Fruit fly (Drosophila melanogaster) whole organism, embryonic: ENCODE measurements around the gene CG8420.

Experiments used
- Antp ChIP-seq: fragments of 200-800 bp; sonication (Bioruptor generic); optimal IDR thresholded peaks from 3 replicates; lab custom pipeline; 2016; ENCODE audit warnings: missing biosample characterization, missing genetic modification characterization
- CG10366 ChIP-seq: fragments of 200-800 bp; sonication (Bioruptor generic); IDR thresholded peaks from 2 replicates; pipeline ENCODE4 v1.3.6; 2022; ENCODE audit warnings: missing biosample characterization, missing genetic modification characterization
- CG11456 ChIP-seq: fragments of 200-800 bp; sonication (Bioruptor generic); IDR thresholded peaks from 3 replicates; pipeline ENCODE4 v1.3.6; 2022; ENCODE audit warnings: missing biosample characterization, missing genetic modification characterization
- CG11504 ChIP-seq: fragments of 200-800 bp; sonication (Bioruptor generic); optimal IDR thresholded peaks from 3 replicates; lab custom pipeline; 2019; ENCODE audit warnings: missing biosample characterization, mild to moderate bottlenecking, missing genetic modification characterization, moderate library complexity
- CG12391 ChIP-seq: fragments of 200-800 bp; sonication (Bioruptor generic); optimal IDR thresholded peaks from 3 replicates; lab custom pipeline; 2018; ENCODE audit warnings: missing biosample characterization, mild to moderate bottlenecking, missing genetic modification characterization, moderate library complexity
- CG14050 ChIP-seq: fragments of 200-800 bp; sonication (Bioruptor generic); IDR thresholded peaks from 3 replicates; pipeline ENCODE4 v1.3.6; 2022; ENCODE audit warnings: missing biosample characterization, missing genetic modification characterization
- CG14710 ChIP-seq: fragments of 200-800 bp; sonication (Bioruptor generic); optimal IDR thresholded peaks from 3 replicates; lab custom pipeline; 2019; ENCODE audit warnings: missing biosample characterization, mild to moderate bottlenecking, missing genetic modification characterization, moderate library complexity
- CG16813 ChIP-seq: fragments of 200-800 bp; sonication (Bioruptor generic); IDR thresholded peaks from 3 replicates; pipeline ENCODE4 v1.3.6; 2022; ENCODE audit warnings: missing biosample characterization, missing genetic modification characterization; ENCODE audit not compliant: partially characterized antibody
- CG17612 ChIP-seq: fragments of 200-800 bp; sonication (Bioruptor generic); IDR thresholded peaks from 2 replicates; pipeline ENCODE4 v1.3.6; 2022; ENCODE audit warnings: missing biosample characterization, missing genetic modification characterization
- CG17829 ChIP-seq: fragments of 200-800 bp; optimal IDR thresholded peaks from 2 replicates; lab custom pipeline; 2019; ENCODE audit warnings: missing biosample characterization, mild to moderate bottlenecking, missing genetic modification characterization, moderate library complexity
- CG18619 ChIP-seq: fragments of 200-800 bp; sonication (Bioruptor generic); optimal IDR thresholded peaks from 3 replicates; lab custom pipeline; 2017; ENCODE audit warnings: missing biosample characterization, mild to moderate bottlenecking, missing genetic modification characterization
- CG31224 ChIP-seq: fragments of 200-800 bp; sonication (Bioruptor generic); IDR thresholded peaks from 2 replicates; pipeline ENCODE4 v1.3.6; 2022; ENCODE audit warnings: missing biosample characterization, missing genetic modification characterization
- CG32532 ChIP-seq: fragments of 200-800 bp; sonication (Bioruptor generic); IDR thresholded peaks from 2 replicates; pipeline ENCODE4 v1.3.6; 2022; ENCODE audit warnings: missing biosample characterization, missing genetic modification characterization
- CG33213 ChIP-seq: fragments of 200-800 bp; sonication (Bioruptor generic); optimal IDR thresholded peaks from 3 replicates; lab custom pipeline; 2016; ENCODE audit warnings: missing biosample characterization, missing genetic modification characterization
- CG4360 ChIP-seq: fragments of 200-800 bp; sonication (Bioruptor generic); IDR thresholded peaks from 2 replicates; pipeline ENCODE4 v1.3.6; 2022; ENCODE audit warnings: missing biosample characterization, missing genetic modification characterization
- CG4404 ChIP-seq: fragments of 200-800 bp; sonication (Bioruptor generic); IDR thresholded peaks from 2 replicates; pipeline ENCODE4 v1.3.6; 2022; ENCODE audit warnings: missing biosample characterization, missing genetic modification characterization
- CG6654 ChIP-seq: fragments of 200-800 bp; sonication (Bioruptor generic); optimal IDR thresholded peaks from 2 replicates; lab custom pipeline; 2017; ENCODE audit warnings: missing biosample characterization, mild to moderate bottlenecking, missing genetic modification characterization
- CG6791 ChIP-seq: fragments of 200-800 bp; sonication (Bioruptor generic); IDR thresholded peaks from 3 replicates; pipeline ENCODE4 v1.3.6; 2022; ENCODE audit warnings: missing biosample characterization, missing genetic modification characterization; ENCODE audit not compliant: partially characterized antibody
- CG7839 ChIP-seq: fragments of 200-800 bp; sonication (Bioruptor generic); optimal IDR thresholded peaks from 3 replicates; lab custom pipeline; 2018; ENCODE audit warnings: missing biosample characterization, mild to moderate bottlenecking, missing genetic modification characterization, moderate library complexity
- CG7963 ChIP-seq: fragments of 200-800 bp; sonication (Bioruptor generic); IDR thresholded peaks from 3 replicates; pipeline ENCODE4 v1.3.6; 2022; ENCODE audit warnings: missing biosample characterization, missing genetic modification characterization; ENCODE audit not compliant: partially characterized antibody
- CG8478 ChIP-seq: fragments of >200 bp; optimal IDR thresholded peaks from 2 replicates; lab custom pipeline; 2018
- CG9437 ChIP-seq: fragments of 200-800 bp; sonication (Bioruptor generic); optimal IDR thresholded peaks from 2 replicates; lab custom pipeline; 2018; ENCODE audit warnings: missing biosample characterization, mild to moderate bottlenecking, missing genetic modification characterization
- CG9797 ChIP-seq: fragments of 200-800 bp; sonication (Bioruptor generic); optimal IDR thresholded peaks from 3 replicates; lab custom pipeline; 2018; ENCODE audit warnings: missing biosample characterization, mild to moderate bottlenecking, missing genetic modification characterization
- D19A ChIP-seq: fragments of 200-800 bp; optimal IDR thresholded peaks from 3 replicates; lab custom pipeline; 2019; ENCODE audit warnings: missing biosample characterization, mild to moderate bottlenecking, missing genetic modification characterization, moderate library complexity
- Dfd ChIP-seq, 2 experiments: fragments of >200 bp; optimal IDR thresholded peaks; 2 replicates each; lab custom pipeline; 2017; ENCODE audit warnings: missing biosample characterization in 2 of 2, missing genetic modification characterization in 2 of 2
- Dll ChIP-seq: fragments of 200-800 bp; sonication (Bioruptor generic); IDR thresholded peaks from 4 replicates; pipeline ENCODE4 v1.3.6; 2022; ENCODE audit warnings: missing biosample characterization, missing genetic modification characterization; ENCODE audit not compliant: partially characterized antibody
- Eip74EF ChIP-seq, 2 experiments: fragments of 200-800 bp in 1 of 2; fragments of >200 bp in 1 of 2; sonication (Bioruptor generic) in 1 of 2; optimal IDR thresholded peaks; 2 replicates each; lab custom pipeline; 2017 to 2019; ENCODE audit warnings: missing biosample characterization in 2 of 2, missing genetic modification characterization in 2 of 2, mild to moderate bottlenecking in 1 of 2, moderate library complexity in 1 of 2
- Elba2 ChIP-seq: fragments of 200-800 bp; sonication (Bioruptor generic); optimal IDR thresholded peaks from 3 replicates; lab custom pipeline; 2016; ENCODE audit warnings: missing biosample characterization, missing genetic modification characterization
- Hand ChIP-seq: fragments of 200-800 bp; sonication (Bioruptor generic); optimal IDR thresholded peaks from 2 replicates; lab custom pipeline; 2017; ENCODE audit warnings: mild to moderate bottlenecking, missing biosample characterization, missing genetic modification reagents, missing genetic modification characterization
- Med ChIP-seq: fragments of 200-800 bp; sonication (Bioruptor generic); peaks from one replicate; lab custom pipeline; 2016; ENCODE audit warnings: missing biosample characterization, missing genetic modification characterization, mild to moderate bottlenecking, inconsistent platforms, moderate library complexity
- Oli ChIP-seq: fragments of 200-800 bp; sonication (Bioruptor generic); optimal IDR thresholded peaks from 2 replicates; lab custom pipeline; 2018; ENCODE audit warnings: missing biosample characterization, mild to moderate bottlenecking, missing genetic modification characterization, moderate library complexity
- Usf ChIP-seq: fragments of 200-800 bp; sonication (Bioruptor generic); optimal IDR thresholded peaks from 2 replicates; lab custom pipeline; 2017; ENCODE audit warnings: missing genotype, missing biosample characterization, missing genetic modification characterization
- aop ChIP-seq: fragments of 200-800 bp; sonication (Bioruptor generic); IDR thresholded peaks from 2 replicates; pipeline ENCODE4 v1.3.6; 2022; ENCODE audit warnings: missing biosample characterization, missing genetic modification characterization
- bsh ChIP-seq, 2 experiments: fragments of 200-800 bp; sonication (Bioruptor generic); optimal IDR thresholded peaks; 2 replicates each; lab custom pipeline; 2017 to 2018; ENCODE audit warnings: mild to moderate bottlenecking in 2 of 2, missing biosample characterization in 2 of 2, missing genetic modification characterization in 2 of 2, moderate library complexity in 1 of 2
- caup ChIP-seq: fragments of 200-800 bp; sonication (Bioruptor generic); optimal IDR thresholded peaks from 3 replicates; lab custom pipeline; 2017; ENCODE audit warnings: missing biosample characterization, mild to moderate bottlenecking, missing genetic modification characterization, moderate library complexity; ENCODE audit not compliant: severe bottlenecking
- chinmo ChIP-seq: fragments of 200-800 bp; sonication (Bioruptor generic); IDR thresholded peaks from 4 replicates; pipeline ENCODE4 v1.3.6; 2022; ENCODE audit warnings: missing biosample characterization, missing genetic modification characterization; ENCODE audit not compliant: partially characterized antibody
- crol ChIP-seq: fragments of 200-800 bp; sonication (Bioruptor generic); IDR thresholded peaks from 2 replicates; pipeline ENCODE4 v1.3.6; 2022; ENCODE audit warnings: missing biosample characterization, missing genetic modification characterization
- dm ChIP-seq: fragments of 200-800 bp; sonication (Bioruptor generic); optimal IDR thresholded peaks from 3 replicates; lab custom pipeline; 2016; ENCODE audit warnings: missing biosample characterization, missing genetic modification characterization
- en ChIP-seq: fragments of 200-800 bp; sonication (Bioruptor generic); optimal IDR thresholded peaks from 2 replicates; lab custom pipeline; 2016; ENCODE audit warnings: missing biosample characterization, missing genetic modification characterization
- pnt ChIP-seq: fragments of 200-800 bp; sonication (Bioruptor generic); optimal IDR thresholded peaks from 3 replicates; lab custom pipeline; 2016; ENCODE audit warnings: missing biosample characterization, missing genetic modification characterization
- pzg ChIP-seq: fragments of 200-800 bp; sonication (Bioruptor generic); optimal IDR thresholded peaks from 3 replicates; lab custom pipeline; 2018; ENCODE audit warnings: missing biosample characterization, mild to moderate bottlenecking, missing genetic modification characterization, moderate library complexity
- slbo ChIP-seq: fragments of 200-800 bp; sonication (Bioruptor generic); IDR thresholded peaks from 2 replicates; pipeline ENCODE4 v1.3.6; 2022; ENCODE audit warnings: missing biosample characterization, missing genetic modification characterization
- stwl ChIP-seq: fragments of 200-800 bp; sonication (Bioruptor generic); optimal IDR thresholded peaks from 3 replicates; lab custom pipeline; 2018; ENCODE audit warnings: missing biosample characterization, mild to moderate bottlenecking, missing genetic modification characterization, moderate library complexity
- usp ChIP-seq: fragments of >200 bp; optimal IDR thresholded peaks from 2 replicates; lab custom pipeline; 2017; ENCODE audit warnings: missing biosample characterization, missing genetic modification characterization

The CG8420 gene

DNA sequence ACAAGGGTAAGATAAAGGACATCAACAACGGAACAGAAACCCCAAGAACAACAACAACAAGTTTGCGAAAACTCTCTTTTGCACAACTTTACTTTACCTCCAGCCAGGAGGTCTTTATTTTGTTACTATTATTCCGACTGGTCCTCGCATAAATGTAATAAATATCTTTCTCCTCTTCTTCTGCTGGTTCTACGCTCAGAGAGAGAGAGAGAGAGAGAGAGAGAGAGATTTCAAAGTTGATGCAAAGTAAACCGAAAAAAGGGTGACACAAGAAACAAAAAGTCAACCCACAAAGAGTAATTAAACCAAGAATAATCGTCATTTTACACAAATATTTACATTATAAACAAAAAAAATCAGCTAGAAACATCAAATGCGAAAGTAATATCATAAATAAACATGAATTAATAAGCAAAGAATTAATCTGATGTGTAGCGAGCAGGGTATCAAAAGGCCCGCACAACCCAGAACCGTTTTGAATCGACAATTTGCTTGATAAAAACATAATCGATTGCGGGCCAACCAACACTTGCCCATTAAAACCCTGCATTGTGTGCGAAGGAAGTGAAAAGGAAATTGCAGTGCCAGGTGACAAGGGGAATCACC is 16.4 kb upstream of the CG8420 start (continued):
- no peak for TF ChIP-seq pzg (GFP tag; lab: Kevin White, UChicago)

DNA sequence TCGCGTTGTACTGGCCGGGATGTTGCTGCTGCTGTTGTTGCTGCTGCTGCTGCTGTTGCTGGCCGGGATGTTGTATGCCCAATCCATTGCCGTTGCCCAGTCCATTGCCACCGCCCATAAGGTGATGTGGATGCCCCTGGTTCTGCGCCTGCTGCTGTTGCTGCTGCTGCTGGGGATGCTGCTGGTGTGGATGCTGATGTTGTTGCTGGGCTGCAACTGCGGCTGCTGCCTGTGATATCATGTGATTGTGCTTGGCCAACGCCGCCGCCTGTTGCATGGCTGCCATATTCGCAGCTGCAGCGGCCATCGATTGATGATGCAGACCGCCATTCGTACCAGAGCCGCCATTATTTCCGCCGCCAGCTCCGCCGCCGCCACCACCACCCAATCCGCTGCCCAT is 14.1 kb upstream of the CG8420 start:
- TF ChIP-seq CG11456 (GFP tag; lab: Robert Waterston, UW) (0 out of 3 replicates have a peak, but pooled peaks have one; percentile 45), CG17612 (GFP tag; lab: Robert Waterston, UW) (0 out of 2 replicates have a peak, but pooled peaks have one; percentile 23), Dfd (GFP tag; optimal IDR thresholded peaks at IDR 0.05; lab: Kevin White, UChicago) (peak in 1 of 2 experiments; percentile 68), Med (GFP tag; lab: Kevin White, UChicago) (peak; percentile 57), caup (GFP tag; lab: Kevin White, UChicago) (no peak), CG8478 (peak; percentile 48)
- TF ChIP-seq, all 482 proteins: peak for 5

DNA sequence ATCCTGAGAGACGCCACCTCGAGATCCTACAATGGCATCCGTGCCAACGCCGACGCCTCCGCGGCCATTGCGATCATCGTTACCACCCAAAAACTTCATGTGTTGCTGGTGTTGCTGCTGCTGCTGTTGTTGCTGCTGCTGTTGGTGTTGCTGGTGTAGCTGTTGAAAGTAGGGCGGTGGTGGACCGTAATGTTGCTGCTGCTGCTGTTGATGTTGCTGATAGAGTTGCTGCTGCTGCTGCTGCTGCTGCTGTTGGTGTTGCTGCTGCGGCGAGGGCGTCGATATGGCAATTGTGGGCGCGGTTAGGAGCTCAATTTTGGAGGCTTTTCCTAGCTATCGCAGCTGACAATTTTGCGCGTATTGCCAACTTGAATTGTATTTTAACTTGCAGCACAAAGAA is 12.7 kb upstream of the CG8420 start:
- TF ChIP-seq CG32532 (GFP tag; lab: Robert Waterston, UW), result 0 out of 2 replicates have a peak, but pooled peaks have one; percentile 37
- TF ChIP-seq chinmo, result 0 out of 4 replicates have a peak, but pooled peaks have one; percentile 24
- no peak for TF ChIP-seq CG14050 (GFP tag; lab: Robert Waterston, UW)
- peak; percentile 37 for TF ChIP-seq stwl (tag; lab: Kevin White, UChicago)
- TF ChIP-seq Hand, result no peak
- TF ChIP-seq Elba2, result no peak
- TF ChIP-seq CG18619, result no peak
- peak in 1 of 2 experiments; percentile 95 for TF ChIP-seq Dfd (GFP tag; optimal IDR thresholded peaks at IDR 0.05; lab: Kevin White, UChicago)
- 0 out of 2 replicates have a peak, but pooled peaks have one; percentile 27 for TF ChIP-seq CG4360 (GFP tag; lab: Robert Waterston, UW)
- 0 out of 3 replicates have a peak, but pooled peaks have one; percentile 18 for TF ChIP-seq CG16813
- TF ChIP-seq CG10366 (GFP tag; lab: Robert Waterston, UW), result no peak
- no peak for TF ChIP-seq Eip74EF (GFP tag; optimal IDR thresholded peaks at IDR 0.05; lab: Kevin White, UChicago)
- TF ChIP-seq CG7963, result 0 out of 3 replicates have a peak, but pooled peaks have one; percentile 19
- TF ChIP-seq crol, result 0 out of 2 replicates have a peak, but pooled peaks have one; percentile 3
- TF ChIP-seq CG11504 (tag; lab: Kevin White, UChicago), result peak; percentile 92
- TF ChIP-seq CG8478, result peak; percentile 22
- TF ChIP-seq CG6654 (GFP tag; lab: Kevin White, UChicago), result peak; percentile 18
- TF ChIP-seq, all 482 proteins: peak for 11

DNA sequence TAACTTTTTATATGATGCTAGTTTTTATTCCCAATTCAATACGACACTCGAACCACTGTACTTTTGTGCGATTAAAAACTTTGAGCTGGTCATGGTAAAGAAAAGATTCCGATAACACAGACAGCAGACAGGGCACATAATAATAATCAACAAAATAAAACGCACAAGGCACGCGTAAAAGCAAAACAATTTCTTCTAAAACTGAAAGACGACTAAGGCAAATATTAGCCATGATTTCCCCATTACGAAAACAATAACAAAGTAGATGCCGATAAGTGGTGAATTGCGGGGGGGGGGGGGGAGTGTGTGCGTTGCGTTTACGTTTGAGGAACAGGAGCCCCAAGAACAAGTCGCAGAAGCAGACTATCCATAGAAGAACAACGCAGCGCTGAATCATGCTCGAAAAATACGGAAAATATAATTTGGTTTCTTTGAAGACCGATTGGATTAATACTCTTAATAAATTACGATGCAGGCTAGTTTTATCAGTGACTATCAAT is 11.6 kb upstream of the CG8420 start:
- peak; percentile 1 for TF ChIP-seq CG12391 (tag; lab: Kevin White, UChicago)
- peak; percentile 31; the same call in 1 of the 2 replicates for TF ChIP-seq CG31224 (GFP tag; lab: Robert Waterston, UW)
- no peak for TF ChIP-seq CG4404
- TF ChIP-seq CG6791 (GFP tag; lab: Robert Waterston, UW), result no peak
- TF ChIP-seq Antp (GFP tag; lab: Kevin White, UChicago), result no peak
- no peak for TF ChIP-seq CG14710 (tag; lab: Kevin White, UChicago)
- TF ChIP-seq CG7839, result peak; percentile 2
- TF ChIP-seq aop (GFP tag; lab: Robert Waterston, UW), result no peak
- no peak for TF ChIP-seq CG17829 (tag; lab: Kevin White, UChicago)
- no peak for TF ChIP-seq CG9437
- TF ChIP-seq CG33213 (GFP tag; lab: Kevin White, UChicago), result no peak
- TF ChIP-seq pnt (GFP tag; lab: Kevin White, UChicago), result no peak
- no peak for TF ChIP-seq pzg (GFP tag; lab: Kevin White, UChicago)
- TF ChIP-seq Usf (GFP tag; lab: Kevin White, UChicago), result no peak
- TF ChIP-seq CG9797 (GFP tag; lab: Kevin White, UChicago), result no peak
- TF ChIP-seq usp, result no peak
- no peak for TF ChIP-seq dm (GFP tag; lab: Kevin White, UChicago)
- peak in 1 of 2 experiments; percentile 2 for TF ChIP-seq bsh (GFP tag; optimal IDR thresholded peaks at IDR 0.05; lab: Kevin White, UChicago)
- TF ChIP-seq Dll, result no peak
- no peak for TF ChIP-seq D19A (tag; lab: Kevin White, UChicago)
- TF ChIP-seq Oli (tag; lab: Kevin White, UChicago), result no peak
- TF ChIP-seq en (GFP tag; lab: Kevin White, UChicago), result no peak
- TF ChIP-seq slbo (GFP tag; lab: Robert Waterston, UW), result peak; percentile 34; the same call in 1 of the 2 replicates
